Worm (Caenorhabditis elegans) whole organism, L1 larva: ENCODE data around the gene hrpu-1.

Source experiments
- C16A3.4 ChIP-seq: fragments of 150-350 bp; optimal IDR thresholded peaks from 2 replicates; lab custom pipeline; 2014; ENCODE audit warnings: missing biosample characterization, missing genetic modification characterization
- aha-1 ChIP-seq: fragments of 150-350 bp; optimal IDR thresholded peaks from 2 replicates; lab custom pipeline; 2014; ENCODE audit warnings: missing biosample characterization, missing genetic modification characterization
- hlh-4 ChIP-seq: sonication (generic microtip); optimal IDR thresholded peaks from 2 replicates; lab custom pipeline; 2016; ENCODE audit warnings: mild to moderate bottlenecking, missing genetic modification characterization, missing compliant biosample characterization
- lin-15B ChIP-seq: fragments of 150-350 bp; sonication (generic microtip); optimal IDR thresholded peaks from 3 replicates; lab custom pipeline; 2014; ENCODE audit warnings: missing biosample characterization, missing genetic modification characterization
- mdl-1 ChIP-seq, 2 experiments: fragments of 150-350 bp; optimal IDR thresholded peaks; 2 replicates each; lab custom pipeline; 2014 to 2017; ENCODE audit warnings: missing biosample characterization in 2 of 2, missing genetic modification characterization in 2 of 2, inconsistent platforms in 1 of 2
- nhr-85 ChIP-seq: sonication (generic microtip); peaks from one replicate; lab custom pipeline; 2016; ENCODE audit warnings: missing genetic modification characterization, inconsistent platforms, missing compliant biosample characterization
- sox-4 ChIP-seq: sonication (generic microtip); optimal IDR thresholded peaks from 2 replicates; lab custom pipeline; 2016; ENCODE audit warnings: missing genetic modification characterization, missing compliant biosample characterization
- unc-98 ChIP-seq: fragments of 200-800 bp; sonication (Bioruptor generic); IDR thresholded peaks from 2 replicates; pipeline ENCODE4 v1.3.6; 2022; ENCODE audit warnings: missing genetic modification characterization, missing compliant biosample characterization
- ztf-11 ChIP-seq, 2 experiments: sonication (generic microtip); optimal IDR thresholded peaks; 2 replicates each; lab custom pipeline; 2016 to 2017; ENCODE audit warnings: missing genetic modification characterization in 2 of 2, missing biosample characterization in 1 of 2, missing compliant biosample characterization in 1 of 2

DNA sequence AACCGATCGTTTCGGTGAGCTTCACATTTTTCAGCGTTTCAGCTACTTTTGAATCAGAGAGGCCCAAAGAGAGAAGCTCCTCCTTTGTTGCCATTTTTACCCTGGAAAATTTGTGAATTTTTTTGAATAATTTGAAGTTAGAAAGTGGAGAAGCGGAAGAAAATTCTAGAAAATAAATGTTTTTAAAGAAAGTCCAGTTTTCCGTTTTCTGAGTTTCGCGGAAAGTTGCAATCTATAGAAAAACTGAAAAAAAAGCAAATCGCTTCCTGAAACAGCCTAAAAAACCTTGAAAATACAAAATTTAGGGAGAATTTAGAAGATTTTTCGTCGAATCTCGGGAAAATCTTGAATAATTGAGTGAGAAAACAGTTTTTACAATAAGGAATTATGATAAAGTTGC lies 26.3 kb upstream of the hrpu-1 start, which contains the start of gene qars-1:
- TF ChIP-seq sox-4 = no peak
- no peak for TF ChIP-seq ztf-11 (tag; optimal IDR thresholded peaks at IDR 0.05; lab: Kevin White, UChicago)
- TF ChIP-seq lin-15B (tag; lab: Kevin White, UChicago) = no peak
- TF ChIP-seq nhr-85 (tag; lab: Kevin White, UChicago) = no peak
- no peak for TF ChIP-seq unc-98
- no peak for TF ChIP-seq mdl-1 (tag; optimal IDR thresholded peaks at IDR 0.05; lab: Kevin White, UChicago)
- no peak for TF ChIP-seq hlh-4 (tag; lab: Kevin White, UChicago)
- TF ChIP-seq aha-1 (tag; lab: Kevin White, UChicago) = no peak
- no peak for TF ChIP-seq C16A3.4 (tag; lab: Kevin White, UChicago)
